Worm (Caenorhabditis elegans): ENCODE results near the gene mon-2.

DNA sequence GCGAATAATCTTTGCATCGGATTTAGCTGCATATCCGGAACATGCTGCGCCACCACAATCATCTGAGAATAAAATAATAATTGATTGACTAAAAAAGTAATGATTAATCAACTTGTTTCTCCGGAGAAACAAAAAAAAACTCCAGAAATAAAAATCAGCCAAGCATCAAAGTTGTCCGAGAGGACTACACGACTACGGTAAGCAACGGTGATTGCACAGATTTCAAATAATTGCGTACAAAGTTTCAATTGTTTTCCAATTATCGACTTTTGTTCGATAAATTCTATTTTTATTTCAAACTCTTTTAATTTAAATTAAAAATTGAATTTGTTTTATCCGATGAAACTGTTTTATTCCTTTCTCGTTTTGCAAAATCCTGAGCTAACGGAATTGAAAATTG is 3.2 kb upstream of the mon-2 start, which contains the start of gene cpsf-4:
- TF ChIP-seq skn-1 (tag; optimal IDR thresholded peaks at IDR 0.05) (no peak), unc-86 (tag; optimal IDR thresholded peaks at IDR 0.05) (no peak), egl-27 (tag; optimal IDR thresholded peaks at IDR 0.05) (no peak), nhr-76 (tag; optimal IDR thresholded peaks at IDR 0.05) (no peak), lin-39 (tag; optimal IDR thresholded peaks at IDR 0.05) (no peak), nhr-11 (tag; optimal IDR thresholded peaks at IDR 0.05) (no peak), nhr-28 (tag; optimal IDR thresholded peaks at IDR 0.05) (no peak), blmp-1 (tag; optimal IDR thresholded peaks at IDR 0.05) (no peak)
